Fruit fly (Drosophila melanogaster) ovary, adult (tissue): ENCODE data around the gene CG17325.

Source experiments
- CG17801 ChIP-seq: fragments of 200-800 bp; optimal IDR thresholded peaks from 2 replicates; lab custom pipeline; 2019; ENCODE audit warnings: missing biosample characterization, mild to moderate bottlenecking, missing genetic modification characterization, moderate library complexity; ENCODE audit not compliant: partially characterized antibody

The CG17325 gene

dm6 chr2L:18823243-18823803 is 10.9 kb downstream of the CG17325 start, which contains the start of gene Ugt36D1:
Gene Ugt36D1 (plus strand): TSS chr2L:18823548.
- TF ChIP-seq CG17801, result peak; percentile 22

- no peak for TF ChIP-seq CG17801
These were observed 14.1 kb downstream of the CG17325 start, which contains the start of gene Ugt36E1 for dm6 chr2L:18826496-18827008. Gene Ugt36E1 (plus strand): TSS chr2L:18826770.

dm6 chr2L:18830587-18831528 is 18.4 kb downstream of the CG17325 start, which contains the start of the genes CG17597 and ScpX:
Gene CG17597 (minus strand): TSS chr2L:18831153.
Gene ScpX (plus strand): TSS chr2L:18831229.
- TF ChIP-seq CG17801, result peak; percentile 34

- no peak for TF ChIP-seq CG17801
These were observed 22.1 kb downstream of the CG17325 start for dm6 chr2L:18834525-18834924.

dm6 chr2L:18839143-18839872 is 26.9 kb downstream of the CG17325 start, which contains the start of gene CG10600:
Gene CG10600 (minus strand): TSS chr2L:18839679.
- peak; percentile 58 for TF ChIP-seq CG17801

dm6 chr2L:18841210-18841609 is 28.8 kb downstream of the CG17325 start, which contains the start of gene CG31752:
Gene CG31752 (minus strand): TSS chr2L:18841310.
- no peak for TF ChIP-seq CG17801

- TF ChIP-seq CG17801, result no peak
These were observed 31.1 kb downstream of the CG17325 start for dm6 chr2L:18843560-18843959.

- no peak for TF ChIP-seq CG17801
These were observed 32.0 kb downstream of the CG17325 start, which contains the start of gene CG33120 for dm6 chr2L:18844479-18844878. Gene CG33120 (minus strand): TSS chr2L:18844579.

dm6 chr2L:18844917-18845509 is 32.6 kb downstream of the CG17325 start, which contains the start of gene CG17321:
Gene CG17321 (plus strand): TSS chr2L:18845184.
- TF ChIP-seq CG17801, result no peak

dm6 chr2L:18846175-18846574 is 33.7 kb downstream of the CG17325 start:
- TF ChIP-seq CG17801, result no peak

- TF ChIP-seq CG17801, result no peak
These were observed 34.4 kb downstream of the CG17325 start for dm6 chr2L:18846843-18847242.

- TF ChIP-seq CG17801, result no peak
These were observed 39.8 kb downstream of the CG17325 start for dm6 chr2L:18852249-18852648.

- peak; percentile 96 for TF ChIP-seq CG17801
These were observed 45.2 kb downstream of the CG17325 start for dm6 chr2L:18857635-18858059.

- no peak for TF ChIP-seq CG17801
These were observed 46.4 kb downstream of the CG17325 start, which contains the start of the genes CG10602 and mRpL13 for dm6 chr2L:18858661-18859532. Gene CG10602 (minus strand): TSS chr2L:18859248. Gene mRpL13 (minus strand): TSS chr2L:18859248.

- TF ChIP-seq CG17801, result no peak
These were observed 48.5 kb downstream of the CG17325 start for dm6 chr2L:18860920-18861319.
